Worm (Caenorhabditis elegans) whole organism, late embryonic: ENCODE measurements around the gene F44F4.3.
A peak's percentile ranks its signal among the peaks of the same experiment; 100 is the strongest.

Experiments used
- K02D7.2 ChIP-seq: sonication (generic microtip); optimal IDR thresholded peaks from 2 replicates; lab custom pipeline; 2017; ENCODE audit warnings: mild to moderate bottlenecking, missing genetic modification characterization, missing compliant biosample characterization
- ceh-22 ChIP-seq: sonication (generic microtip); optimal IDR thresholded peaks from 2 replicates; lab custom pipeline; 2017; ENCODE audit warnings: missing biosample characterization, missing genetic modification characterization
- ceh-24 ChIP-seq: sonication (generic microtip); optimal IDR thresholded peaks from 2 replicates; lab custom pipeline; 2016; ENCODE audit warnings: mild to moderate bottlenecking, missing genetic modification characterization, missing compliant biosample characterization
- ceh-30 ChIP-seq: fragments of 150-350 bp; optimal IDR thresholded peaks from 2 replicates; lab custom pipeline; 2014; ENCODE audit warnings: missing biosample characterization, missing genetic modification characterization
- ceh-6 ChIP-seq: fragments of 200-800 bp; sonication (Bioruptor generic); optimal IDR thresholded peaks from 2 replicates; lab custom pipeline; 2018; ENCODE audit warnings: mild to moderate bottlenecking, missing genetic modification characterization, missing compliant biosample characterization
- che-1 ChIP-seq: sonication (generic microtip); optimal IDR thresholded peaks from 2 replicates; lab custom pipeline; 2016; ENCODE audit warnings: mild to moderate bottlenecking, missing genetic modification characterization, missing compliant biosample characterization
- dve-1 ChIP-seq: sonication (generic microtip); optimal IDR thresholded peaks from 2 replicates; lab custom pipeline; 2017; ENCODE audit warnings: antibody characterized with exemption, mild to moderate bottlenecking, missing genetic modification characterization, missing compliant biosample characterization
- elt-2 ChIP-seq: sonication (generic microtip); optimal IDR thresholded peaks from 2 replicates; lab custom pipeline; 2016; ENCODE audit warnings: missing genetic modification reagents, missing genetic modification characterization, missing compliant biosample characterization
- ets-4 ChIP-seq: sonication (generic microtip); optimal IDR thresholded peaks from 2 replicates; lab custom pipeline; 2016; ENCODE audit warnings: missing genetic modification characterization, missing compliant biosample characterization
- lin-11 ChIP-seq: fragments of 200-800 bp; sonication (Bioruptor generic); optimal IDR thresholded peaks from 2 replicates; lab custom pipeline; 2018; ENCODE audit warnings: mild to moderate bottlenecking, missing genetic modification characterization, missing compliant biosample characterization
- nhr-11 ChIP-seq: fragments of 150-350 bp; optimal IDR thresholded peaks from 2 replicates; lab custom pipeline; 2014; ENCODE audit warnings: missing biosample characterization, missing genetic modification characterization
- unc-3 ChIP-seq, 2 experiments: fragments of 200-800 bp in 1 of 2; sonication (Bioruptor generic) in 1 of 2; sonication (generic microtip) in 1 of 2; conservative IDR thresholded peaks in 1 of 2; optimal IDR thresholded peaks in 1 of 2; 2 replicates each; pipeline versions ENCODE4 v1.3.6 to Lab custom; 2016 to 2022; ENCODE audit warnings: missing compliant biosample characterization in 2 of 2, missing genetic modification characterization in 2 of 2, missing genetic modification reagents in 1 of 2
- zip-5 ChIP-seq: sonication (generic microtip); optimal IDR thresholded peaks from 2 replicates; lab custom pipeline; 2016; ENCODE audit warnings: missing genetic modification characterization, missing compliant biosample characterization

DNA sequence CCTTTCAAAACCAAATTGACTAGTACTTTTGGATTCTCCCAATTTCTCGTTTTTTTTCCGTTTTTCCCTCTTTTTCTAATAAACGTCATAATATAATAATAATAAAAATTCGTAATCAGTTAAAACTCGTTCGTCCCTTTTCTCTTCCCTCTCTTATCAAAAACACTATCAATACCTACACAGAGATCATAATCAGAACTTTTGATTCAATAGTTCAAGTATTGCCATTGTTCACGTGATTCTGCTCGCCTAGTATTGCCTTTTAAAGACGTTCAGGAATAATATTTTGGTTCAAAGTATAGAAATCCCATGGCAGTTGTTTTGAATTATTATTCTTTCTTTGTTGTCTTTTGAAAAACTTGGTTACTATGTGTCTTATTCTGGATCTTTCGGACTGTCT lies 39.0 kb upstream of the F44F4.3 start:
- TF ChIP-seq lin-11 (tag; lab: Kevin White, UChicago) (no peak), ceh-30 (tag; lab: Kevin White, UChicago) (no peak), zip-5 (no peak), che-1 (tag; lab: Kevin White, UChicago) (no peak), ceh-6 (GFP tag; lab: Kevin White, UChicago) (no peak), ceh-22 (tag; lab: Kevin White, UChicago) (no peak), unc-3 (GFP tag; conservative IDR thresholded peaks at IDR 0.05; lab: Robert Waterston, UW) (no peak), unc-3 (tag; optimal IDR thresholded peaks at IDR 0.05; lab: Kevin White, UChicago) (no peak), ets-4 (tag; lab: Kevin White, UChicago) (no peak), K02D7.2 (tag; lab: Kevin White, UChicago) (no peak), dve-1 (tag; lab: Kevin White, UChicago) (no peak), nhr-11 (tag; lab: Kevin White, UChicago) (no peak), ceh-24 (no peak), elt-2 (peak; percentile 84)
